Worm (Caenorhabditis elegans) whole organism, midembryonic: ENCODE results near the gene Y54G11A.2.

Source experiments
- cog-1 ChIP-seq: sonication (generic microtip); optimal IDR thresholded peaks from 2 replicates; lab custom pipeline; 2016; ENCODE audit warnings: missing genetic modification characterization, missing compliant biosample characterization
- flt-1 ChIP-seq: fragments of 200-800 bp; sonication (Bioruptor generic); IDR thresholded peaks from 2 replicates; pipeline ENCODE4 v1.3.6; 2022; ENCODE audit warnings: missing genetic modification characterization, missing compliant biosample characterization
- med-1 ChIP-seq: sonication (generic microtip); optimal IDR thresholded peaks from 2 replicates; lab custom pipeline; 2017; ENCODE audit warnings: missing genetic modification characterization, mild to moderate bottlenecking, missing compliant biosample characterization, antibody characterized with exemption, missing genetic modification reagents; ENCODE audit not compliant: insufficient read depth
- ztf-23 ChIP-seq: fragments of 200-800 bp; sonication (Bioruptor generic); IDR thresholded peaks from 2 replicates; pipeline ENCODE4 v1.3.6; 2022; ENCODE audit warnings: missing genetic modification reagents, missing genetic modification characterization, missing compliant biosample characterization
- ztf-29 ChIP-seq: fragments of 200-800 bp; sonication (Bioruptor generic); IDR thresholded peaks from 2 replicates; pipeline ENCODE4 v1.3.6; 2022; ENCODE audit warnings: missing genetic modification reagents, missing genetic modification characterization, missing compliant biosample characterization

ce11 chrII:14255850-14256249 is 3.7 kb downstream of the Y54G11A.2 start:
- TF ChIP-seq flt-1 (no peak), ztf-23 (GFP tag; lab: Robert Waterston, UW) (no peak), cog-1 (tag; lab: Kevin White, UChicago) (no peak), ztf-29 (GFP tag; lab: Robert Waterston, UW) (no peak), med-1 (GFP tag; lab: Kevin White, UChicago) (no peak)
